Worm (Caenorhabditis elegans): ENCODE measurements around the gene aqp-7.

- TF ChIP-seq Y53G8AR.9 (GFP tag; conservative IDR thresholded peaks at IDR 0.05) (no peak), efl-1 (GFP tag; optimal IDR thresholded peaks at IDR 0.05) (no peak), ceh-58 (GFP tag; IDR thresholded peaks at IDR 0.05) (no peak), him-1 (tag; optimal IDR thresholded peaks at IDR 0.05) (no peak)
Observed at ce11 chrX:2981715-2982114, 43.1 kb upstream of the aqp-7 start, which contains the start of gene nspg-5.
